Worm (Caenorhabditis elegans) whole organism, L3 larva: ENCODE measurements around the gene T15H9.5.
A peak's percentile ranks its signal among the peaks of the same experiment; 100 is the strongest.

ENCODE experiments used
- R02D3.7 ChIP-seq: fragments of 150-350 bp; optimal IDR thresholded peaks from 2 replicates; lab custom pipeline; 2014; ENCODE audit warnings: missing biosample characterization, missing genetic modification characterization
- ZK546.5 ChIP-seq: sonication (generic microtip); optimal IDR thresholded peaks from 2 replicates; lab custom pipeline; 2017; ENCODE audit warnings: missing biosample characterization, missing genetic modification characterization
- aly-2 ChIP-seq: fragments of 150-350 bp; optimal IDR thresholded peaks from 2 replicates; lab custom pipeline; 2014; ENCODE audit warnings: missing biosample characterization, missing genetic modification characterization
- ama-1 ChIP-seq: fragments of 150-350 bp; optimal IDR thresholded peaks from 2 replicates; lab custom pipeline; 2018
- ceh-16 ChIP-seq: sonication (generic microtip); optimal IDR thresholded peaks from 2 replicates; lab custom pipeline; 2017; ENCODE audit warnings: missing biosample characterization, missing genetic modification characterization
- ceh-28 ChIP-seq: fragments of 150-350 bp; optimal IDR thresholded peaks from 2 replicates; lab custom pipeline; 2014; ENCODE audit warnings: missing biosample characterization, missing genetic modification reagents, missing genetic modification characterization
- ceh-82 ChIP-seq: fragments of 150-350 bp; optimal IDR thresholded peaks from 2 replicates; lab custom pipeline; 2014; ENCODE audit warnings: missing biosample characterization, missing genetic modification characterization
- ceh-9 ChIP-seq: sonication (generic microtip); optimal IDR thresholded peaks from 2 replicates; lab custom pipeline; 2018; ENCODE audit warnings: missing biosample characterization, missing genetic modification characterization
- daf-12 ChIP-seq: fragments of 150-350 bp; optimal IDR thresholded peaks from 2 replicates; lab custom pipeline; 2014; ENCODE audit warnings: missing biosample characterization, missing genetic modification reagents, missing genetic modification characterization
- egl-27 ChIP-seq: sonication (generic microtip); optimal IDR thresholded peaks from 4 replicates; lab custom pipeline; 2017; ENCODE audit warnings: missing biosample characterization, missing genetic modification reagents, missing genetic modification characterization
- egl-5 ChIP-seq: fragments of 150-350 bp; optimal IDR thresholded peaks from 2 replicates; lab custom pipeline; 2017; ENCODE audit warnings: missing biosample characterization, missing genetic modification reagents, missing genetic modification characterization, inconsistent platforms
- elt-1 ChIP-seq: fragments of 150-350 bp; optimal IDR thresholded peaks from 2 replicates; lab custom pipeline; 2014; ENCODE audit warnings: missing biosample characterization, missing genetic modification characterization
- elt-2 ChIP-seq: sonication (generic microtip); optimal IDR thresholded peaks from 2 replicates; lab custom pipeline; 2016; ENCODE audit warnings: missing genetic modification reagents, mild to moderate bottlenecking, missing genetic modification characterization, missing compliant biosample characterization
- elt-3 ChIP-seq, 3 experiments: fragments of 150-350 bp in 1 of 3; sonication (generic microtip) in 2 of 3; optimal IDR thresholded peaks; 2 replicates in 2 of 3; 4 replicates in 1 of 3; lab custom pipeline; 2014 to 2017; ENCODE audit warnings: missing biosample characterization in 3 of 3, missing genetic modification characterization in 3 of 3
- eor-1 ChIP-seq, 2 experiments: fragments of 150-350 bp; optimal IDR thresholded peaks; 2 replicates each; lab custom pipeline; 2014 to 2018; ENCODE audit warnings: missing biosample characterization in 2 of 2, missing genetic modification characterization in 2 of 2
- fkh-10 ChIP-seq: sonication (generic microtip); optimal IDR thresholded peaks from 2 replicates; lab custom pipeline; 2017; ENCODE audit warnings: missing biosample characterization, missing genetic modification reagents, missing genetic modification characterization
- fkh-2 ChIP-seq: fragments of 150-350 bp; optimal IDR thresholded peaks from 2 replicates; lab custom pipeline; 2014; ENCODE audit warnings: missing biosample characterization, missing genetic modification reagents, missing genetic modification characterization
- fos-1 ChIP-seq: fragments of 150-350 bp; optimal IDR thresholded peaks from 2 replicates; lab custom pipeline; 2014; ENCODE audit warnings: missing biosample characterization, missing genetic modification characterization
- hmg-11 ChIP-seq: sonication (generic microtip); optimal IDR thresholded peaks from 2 replicates; lab custom pipeline; 2016; ENCODE audit warnings: missing genetic modification characterization, missing compliant biosample characterization
- jun-1 ChIP-seq: fragments of 150-350 bp; optimal IDR thresholded peaks from 2 replicates; lab custom pipeline; 2014; ENCODE audit warnings: missing biosample characterization, missing genetic modification reagents, missing genetic modification characterization
- lin-15B ChIP-seq: fragments of 150-350 bp; optimal IDR thresholded peaks from 2 replicates; lab custom pipeline; 2014; ENCODE audit warnings: missing biosample characterization, missing genetic modification characterization
- lin-39 ChIP-seq: fragments of 150-350 bp; optimal IDR thresholded peaks from 2 replicates; lab custom pipeline; 2018; ENCODE audit warnings: missing biosample characterization, missing genetic modification reagents, missing genetic modification characterization
- lsy-12 ChIP-seq: sonication (generic microtip); optimal IDR thresholded peaks from 2 replicates; lab custom pipeline; 2016; ENCODE audit warnings: mild to moderate bottlenecking, missing genetic modification characterization, missing compliant biosample characterization
- mdl-1 ChIP-seq: fragments of 150-350 bp; optimal IDR thresholded peaks from 2 replicates; lab custom pipeline; 2014; ENCODE audit warnings: missing biosample characterization, missing genetic modification characterization
- mml-1 ChIP-seq: fragments of 150-350 bp; sonication (generic microtip); optimal IDR thresholded peaks from 3 replicates; lab custom pipeline; 2014; ENCODE audit warnings: missing biosample characterization, missing genetic modification characterization
- nfya-1 ChIP-seq: sonication (generic microtip); optimal IDR thresholded peaks from 2 replicates; lab custom pipeline; 2017; ENCODE audit warnings: missing genetic modification characterization, mild to moderate bottlenecking, missing compliant biosample characterization, antibody characterized with exemption, moderate library complexity; ENCODE audit not compliant: insufficient read depth
- nhr-11 ChIP-seq: fragments of 150-350 bp; optimal IDR thresholded peaks from 2 replicates; lab custom pipeline; 2014; ENCODE audit warnings: missing biosample characterization, missing genetic modification characterization
- nhr-12 ChIP-seq: fragments of 150-350 bp; optimal IDR thresholded peaks from 2 replicates; lab custom pipeline; 2014; ENCODE audit warnings: missing biosample characterization, missing genetic modification characterization
- nhr-23 ChIP-seq: fragments of 150-350 bp; optimal IDR thresholded peaks from 2 replicates; lab custom pipeline; 2014; ENCODE audit warnings: missing biosample characterization, missing genetic modification reagents, missing genetic modification characterization
- nhr-237 ChIP-seq: fragments of 150-350 bp; optimal IDR thresholded peaks from 2 replicates; lab custom pipeline; 2014; ENCODE audit warnings: missing biosample characterization, missing genetic modification characterization
- nhr-25 ChIP-seq: sonication (generic microtip); optimal IDR thresholded peaks from 2 replicates; lab custom pipeline; 2017; ENCODE audit warnings: missing biosample characterization, missing genetic modification characterization
- nhr-28 ChIP-seq: fragments of 150-350 bp; optimal IDR thresholded peaks from 2 replicates; lab custom pipeline; 2014; ENCODE audit warnings: missing biosample characterization, missing genetic modification characterization
- nhr-43 ChIP-seq: sonication (generic microtip); optimal IDR thresholded peaks from 2 replicates; lab custom pipeline; 2016; ENCODE audit warnings: mild to moderate bottlenecking, missing genetic modification characterization, missing compliant biosample characterization; ENCODE audit not compliant: poor library complexity, severe bottlenecking
- nhr-67 ChIP-seq: fragments of 150-350 bp; optimal IDR thresholded peaks from 2 replicates; lab custom pipeline; 2014; ENCODE audit warnings: missing biosample characterization, missing genetic modification characterization
- nhr-76 ChIP-seq: fragments of 150-350 bp; sonication (generic microtip); optimal IDR thresholded peaks from 5 replicates; lab custom pipeline; 2014; ENCODE audit warnings: missing biosample characterization, missing genetic modification characterization
- nhr-77 ChIP-seq: fragments of 150-350 bp; optimal IDR thresholded peaks from 2 replicates; lab custom pipeline; 2014; ENCODE audit warnings: missing biosample characterization, missing genetic modification characterization
- pha-4 ChIP-seq: fragments of 150-350 bp; optimal IDR thresholded peaks from 2 replicates; lab custom pipeline; 2014; ENCODE audit warnings: missing biosample characterization, missing genetic modification reagents, missing genetic modification characterization
- pqm-1 ChIP-seq: fragments of 150-350 bp; optimal IDR thresholded peaks from 2 replicates; lab custom pipeline; 2017; ENCODE audit warnings: missing biosample characterization, missing genetic modification characterization, inconsistent platforms
- sea-2 ChIP-seq: fragments of 150-350 bp; sonication (generic microtip); optimal IDR thresholded peaks from 4 replicates; lab custom pipeline; 2014; ENCODE audit warnings: missing biosample characterization, missing genetic modification reagents, missing genetic modification characterization
- skn-1 ChIP-seq: fragments of 150-350 bp; optimal IDR thresholded peaks from 2 replicates; lab custom pipeline; 2014; ENCODE audit warnings: missing biosample characterization, missing genetic modification characterization
- snpc-4 ChIP-seq: fragments of 150-350 bp; optimal IDR thresholded peaks from 2 replicates; lab custom pipeline; 2014; ENCODE audit warnings: missing biosample characterization, missing genetic modification characterization
- tbx-2 ChIP-seq: sonication (generic microtip); optimal IDR thresholded peaks from 2 replicates; lab custom pipeline; 2016; ENCODE audit warnings: mild to moderate bottlenecking, missing genetic modification characterization, missing compliant biosample characterization
- unc-39 ChIP-seq: sonication (generic microtip); optimal IDR thresholded peaks from 4 replicates; lab custom pipeline; 2017; ENCODE audit warnings: missing biosample characterization, missing genetic modification characterization
- unc-62 ChIP-seq: fragments of 150-350 bp; sonication (generic microtip); optimal IDR thresholded peaks from 4 replicates; lab custom pipeline; 2014; ENCODE audit warnings: missing biosample characterization, missing genetic modification reagents, missing genetic modification characterization
- zag-1 ChIP-seq: fragments of 150-350 bp; optimal IDR thresholded peaks from 2 replicates; lab custom pipeline; 2014; ENCODE audit warnings: missing biosample characterization, missing genetic modification characterization
- ztf-11 ChIP-seq: fragments of 150-350 bp; optimal IDR thresholded peaks from 2 replicates; lab custom pipeline; 2014; ENCODE audit warnings: missing biosample characterization, missing genetic modification characterization
- ztf-4 ChIP-seq: fragments of 150-350 bp; optimal IDR thresholded peaks from 2 replicates; lab custom pipeline; 2014; ENCODE audit warnings: missing biosample characterization, missing genetic modification characterization

The T15H9.5 gene

DNA sequence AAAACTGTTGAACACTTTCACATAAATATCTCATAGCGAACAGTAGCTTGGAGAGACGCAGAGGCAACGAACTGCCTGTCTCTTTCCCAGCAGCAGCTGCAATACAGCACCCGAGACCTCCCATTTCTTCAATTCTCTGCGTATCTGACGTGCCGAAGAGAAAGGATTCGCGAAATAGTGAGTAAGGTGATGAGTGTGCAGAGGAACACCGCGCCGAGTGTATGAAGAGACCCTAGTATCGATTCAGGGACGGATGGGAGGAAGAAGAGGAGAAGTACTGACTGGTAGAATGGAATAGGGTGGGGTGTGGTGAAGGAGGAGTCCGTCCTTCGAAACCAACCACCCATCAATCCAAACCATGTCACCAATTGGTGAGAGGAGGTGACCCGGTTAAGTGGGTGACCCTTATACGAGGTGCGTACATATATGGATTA, 34.9 kb upstream of the T15H9.5 start:
- TF ChIP-seq fkh-10 (GFP tag; lab: Kevin White, UChicago) (no peak), pha-4 (tag; lab: Kevin White, UChicago) (peak; percentile 77), eor-1 (tag; optimal IDR thresholded peaks at IDR 0.05; lab: Kevin White, UChicago) (no peak), fkh-2 (no peak), unc-62 (GFP tag; lab: Kevin White, UChicago) (peak; percentile 64), elt-3 (tag; optimal IDR thresholded peaks at IDR 0.05; lab: Kevin White, UChicago) (no peak), nhr-76 (tag; lab: Kevin White, UChicago) (no peak), R02D3.7 (tag; lab: Kevin White, UChicago) (peak; percentile 47), ceh-16 (tag; lab: Kevin White, UChicago) (no peak), ztf-4 (no peak), lsy-12 (tag; lab: Kevin White, UChicago) (peak; percentile 56), unc-39 (tag; lab: Kevin White, UChicago) (no peak), hmg-11 (tag; lab: Kevin White, UChicago) (peak; percentile 86), nhr-28 (tag; lab: Kevin White, UChicago) (no peak), fos-1 (tag; lab: Kevin White, UChicago) (no peak), tbx-2 (peak; percentile 30), daf-12 (tag; lab: Kevin White, UChicago) (no peak), nhr-237 (no peak), ama-1 (lab: Kevin White, UChicago) (peak; percentile 86), nhr-67 (tag; lab: Kevin White, UChicago) (no peak), zag-1 (tag; lab: Kevin White, UChicago) (no peak), mml-1 (no peak), skn-1 (tag; lab: Kevin White, UChicago) (no peak), sea-2 (GFP tag; lab: Kevin White, UChicago) (no peak), ceh-82 (tag; lab: Kevin White, UChicago) (no peak), ceh-28 (tag; lab: Kevin White, UChicago) (peak; percentile 85), lin-39 (tag; lab: Kevin White, UChicago) (peak; percentile 11), elt-1 (tag; lab: Kevin White, UChicago) (peak; percentile 73), nhr-77 (tag; lab: Kevin White, UChicago) (no peak), aly-2 (tag; lab: Kevin White, UChicago) (no peak), nhr-43 (tag; lab: Kevin White, UChicago) (peak; percentile 41), nhr-23 (tag; lab: Kevin White, UChicago) (peak; percentile 76), ceh-9 (no peak), nfya-1 (peak; percentile 88), pqm-1 (peak; percentile 13), egl-5 (tag; lab: Kevin White, UChicago) (peak; percentile 92), egl-27 (tag; lab: Kevin White, UChicago) (no peak), snpc-4 (tag; lab: Kevin White, UChicago) (peak; percentile 4), nhr-25 (peak; percentile 88), lin-15B (peak; percentile 52), ZK546.5 (tag; lab: Kevin White, UChicago) (no peak), mdl-1 (peak; percentile 66), nhr-11 (tag; lab: Kevin White, UChicago) (peak; percentile 78), jun-1 (tag; lab: Kevin White, UChicago) (peak; percentile 43), ztf-11 (tag; lab: Kevin White, UChicago) (no peak), elt-2 (tag; lab: Kevin White, UChicago) (peak; percentile 60), nhr-12 (tag; lab: Kevin White, UChicago) (no peak)
